Fruit fly (Drosophila melanogaster) whole organism: ENCODE data around the gene CG46309.

ENCODE experiments used
- Dll ChIP-seq: fragments of >200 bp; optimal IDR thresholded peaks from 2 replicates; lab custom pipeline; 2017
- EcR ChIP-seq, 2 experiments: fragments of >200 bp; optimal IDR thresholded peaks; 2 replicates each; lab custom pipeline; 2017; ENCODE audit warnings: missing biosample characterization in 2 of 2, missing genetic modification characterization in 2 of 2, missing genetic modification reagents in 2 of 2
- pan ChIP-seq: fragments of >200 bp; optimal IDR thresholded peaks from 2 replicates; lab custom pipeline; 2017
- psq ChIP-seq: fragments of >200 bp; optimal IDR thresholded peaks from 2 replicates; lab custom pipeline; 2017
- usp ChIP-seq: fragments of >200 bp; optimal IDR thresholded peaks from 2 replicates; lab custom pipeline; 2017; ENCODE audit warnings: missing biosample characterization, missing genetic modification characterization, mixed read lengths

DNA sequence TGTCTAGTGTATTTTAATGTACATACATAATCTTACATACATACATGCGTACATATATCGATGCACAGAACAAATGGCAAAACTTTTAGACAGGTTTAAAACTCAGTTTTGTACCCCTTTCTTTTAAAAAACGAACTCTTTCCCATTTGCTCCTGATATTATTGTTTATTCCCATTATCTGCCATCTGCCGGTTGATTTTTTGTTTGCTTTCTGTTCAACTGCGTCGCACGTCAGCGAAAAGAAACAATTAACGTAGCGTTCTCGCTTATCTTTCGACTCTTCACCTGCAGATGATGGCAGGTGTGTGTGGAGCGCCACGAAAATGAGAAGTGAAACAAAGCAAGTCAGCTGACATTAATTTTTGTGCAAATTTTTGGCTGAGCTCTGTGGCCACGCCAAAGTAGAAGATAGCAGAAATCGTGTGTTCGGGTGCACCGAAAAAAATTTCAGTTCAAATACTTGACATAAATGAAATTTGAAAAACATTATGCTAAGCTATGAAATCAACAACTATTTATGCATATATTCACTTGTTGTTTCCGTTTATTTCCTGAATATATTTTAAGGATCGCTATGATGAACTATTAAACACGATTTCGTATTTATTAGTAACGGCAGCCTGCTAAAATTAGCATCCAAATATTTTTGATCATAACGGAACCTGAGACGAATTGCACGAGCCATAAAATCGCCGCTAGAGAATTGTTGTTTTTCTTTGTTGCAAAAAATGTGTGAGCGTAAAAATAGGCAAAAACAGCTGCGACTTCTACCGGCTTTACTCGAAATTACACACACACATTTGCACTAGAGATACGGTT lies 19.3 kb upstream of the CG46309 start:
- TF ChIP-seq psq (lab: Kevin White, UChicago) (no peak), pan (no peak), usp (GFP tag; lab: Kevin White, UChicago) (no peak), EcR (GFP tag; optimal IDR thresholded peaks at IDR 0.05; lab: Kevin White, UChicago) (no peak), Dll (no peak)
